Worm (Caenorhabditis elegans) whole organism, late embryonic: ENCODE measurements around the gene oma-2.

ENCODE experiments used
- F13H6.1 ChIP-seq: sonication (generic microtip); optimal IDR thresholded peaks from 2 replicates; lab custom pipeline; 2016; ENCODE audit warnings: missing genetic modification characterization, missing compliant biosample characterization
- ceh-18 ChIP-seq: sonication (generic microtip); optimal IDR thresholded peaks from 2 replicates; lab custom pipeline; 2016; ENCODE audit warnings: missing genetic modification characterization, missing compliant biosample characterization
- elt-2 ChIP-seq: sonication (generic microtip); optimal IDR thresholded peaks from 2 replicates; lab custom pipeline; 2016; ENCODE audit warnings: missing genetic modification reagents, missing genetic modification characterization, missing compliant biosample characterization
- pha-2 ChIP-seq: sonication (generic microtip); optimal IDR thresholded peaks from 2 replicates; lab custom pipeline; 2017; ENCODE audit warnings: mild to moderate bottlenecking, missing genetic modification characterization, missing compliant biosample characterization
- pqm-1 ChIP-seq: sonication (generic microtip); optimal IDR thresholded peaks from 2 replicates; lab custom pipeline; 2016; ENCODE audit warnings: missing genetic modification characterization, missing compliant biosample characterization

ce11 chrV:7995165-7995564, 34.1 kb upstream of the oma-2 start:
- no peak for TF ChIP-seq F13H6.1 (tag; lab: Kevin White, UChicago)
- no peak for TF ChIP-seq elt-2 (tag; lab: Kevin White, UChicago)
- no peak for TF ChIP-seq pqm-1 (tag; lab: Kevin White, UChicago)
- no peak for TF ChIP-seq ceh-18 (tag; lab: Kevin White, UChicago)
- TF ChIP-seq pha-2 (tag; lab: Kevin White, UChicago), result no peak
